Fruit fly (Drosophila melanogaster): ENCODE data around the gene brk.

Gene brk

dm6 chrX:7299399-7300355 lies 8.1 kb upstream of the brk start (continued):
- TF ChIP-seq cg (GFP tag; optimal IDR thresholded peaks at IDR 0.05) (peak; percentile 92), CG12155 (GFP tag; optimal IDR thresholded peaks at IDR 0.05) (peak; percentile 15), Xrp1 (GFP tag; IDR thresholded peaks at IDR 0.05) (peak; percentile 55), Optix (GFP tag; IDR thresholded peaks at IDR 0.05) (0 out of 3 replicates have a peak, but pooled peaks have one; percentile 15), HLH54F (GFP tag; optimal IDR thresholded peaks at IDR 0.05) (peak; percentile 34), CG2199 (GFP tag; IDR thresholded peaks at IDR 0.05) (no peak)

- TF ChIP-seq CG15514 (GFP tag; optimal IDR thresholded peaks at IDR 0.05) = no peak
- peak; percentile 14 for TF ChIP-seq CG18262 (tag; optimal IDR thresholded peaks at IDR 0.05)
- TF ChIP-seq CoRest (tag; optimal IDR thresholded peaks at IDR 0.05) = peak; percentile 4
- no peak for TF ChIP-seq CG43689 (GFP tag; IDR thresholded peaks at IDR 0.05)
- no peak for TF ChIP-seq danr (GFP tag; IDR thresholded peaks at IDR 0.05)
- no peak for TF ChIP-seq CG6254 (GFP tag; optimal IDR thresholded peaks at IDR 0.05)
- peak; percentile 54; the same call in 1 of the 3 replicates for TF ChIP-seq sr (GFP tag; IDR thresholded peaks at IDR 0.05)
- TF ChIP-seq shn (GFP tag; optimal IDR thresholded peaks at IDR 0.05) = no peak
- TF ChIP-seq bcd (GFP tag; optimal IDR thresholded peaks at IDR 0.05) = no peak
- no peak for TF ChIP-seq NfI (GFP tag; optimal IDR thresholded peaks at IDR 0.05)
- no peak for TF ChIP-seq Side (GFP tag; optimal IDR thresholded peaks at IDR 0.05)
- peak; percentile 9 for TF ChIP-seq jumu (GFP tag; optimal IDR thresholded peaks at IDR 0.05)
- no peak for TF ChIP-seq pita (GFP tag; optimal IDR thresholded peaks at IDR 0.05)
- TF ChIP-seq peb (GFP tag; IDR thresholded peaks at IDR 0.05) = 0 out of 2 replicates have a peak, but pooled peaks have one; percentile 21
- TF ChIP-seq C15 (GFP tag; IDR thresholded peaks at IDR 0.05) = no peak
- TF ChIP-seq D (optimal IDR thresholded peaks at IDR 0.05) = no peak
- no peak for TF ChIP-seq D (GFP tag; optimal IDR thresholded peaks at IDR 0.05)
- TF ChIP-seq chn (GFP tag; optimal IDR thresholded peaks at IDR 0.05) = no peak
- no peak for TF ChIP-seq Oli (tag; optimal IDR thresholded peaks at IDR 0.05)
- TF ChIP-seq crp (GFP tag; optimal IDR thresholded peaks at IDR 0.05) = no peak
- no peak; the same call in 1 of the 2 replicates for TF ChIP-seq Drgx (GFP tag; IDR thresholded peaks at IDR 0.05)
- peak; percentile 79 for TF ChIP-seq Med (GFP tag)
- TF ChIP-seq cato (GFP tag; optimal IDR thresholded peaks at IDR 0.05; ENCODE audit: borderline replicate concordance) = no peak
- TF ChIP-seq CG1647 (GFP tag; optimal IDR thresholded peaks at IDR 0.05) = no peak
- no peak for TF ChIP-seq CG13894 (tag; optimal IDR thresholded peaks at IDR 0.05)
- peak; percentile 91 for TF ChIP-seq CG7928 (GFP tag; optimal IDR thresholded peaks at IDR 0.05)
- TF ChIP-seq CG16863 (GFP tag; optimal IDR thresholded peaks at IDR 0.05) = peak; percentile 22
- TF ChIP-seq CG31388 (GFP tag; optimal IDR thresholded peaks at IDR 0.05) = no peak
- TF ChIP-seq p53 (GFP tag; optimal IDR thresholded peaks at IDR 0.05) = no peak
- no peak for TF ChIP-seq Fer2 (tag; optimal IDR thresholded peaks at IDR 0.05)
- no peak for TF ChIP-seq CG2129 (GFP tag; IDR thresholded peaks at IDR 0.05; ENCODE audit: partially characterized antibody)
- no peak for TF ChIP-seq Sin3A (optimal IDR thresholded peaks at IDR 0.05)
- TF ChIP-seq caup (GFP tag; optimal IDR thresholded peaks at IDR 0.05; ENCODE audit: severe bottlenecking) = no peak
- TF ChIP-seq dmrt11E (tag; optimal IDR thresholded peaks at IDR 0.05) = no peak
- no peak for TF ChIP-seq CG31365 (tag; optimal IDR thresholded peaks at IDR 0.05)
- TF ChIP-seq tgo (GFP tag; IDR thresholded peaks at IDR 0.05) = 0 out of 3 replicates have a peak, but pooled peaks have one; percentile 16
- TF ChIP-seq Hr3 (GFP tag; optimal IDR thresholded peaks at IDR 0.05) = no peak
- TF ChIP-seq Optix (GFP tag; IDR thresholded peaks at IDR 0.05) = no peak
- TF ChIP-seq dimm (GFP tag; IDR thresholded peaks at IDR 0.05) = no peak
- no peak for TF ChIP-seq gfzf (GFP tag; optimal IDR thresholded peaks at IDR 0.05)
- peak; percentile 72 for TF ChIP-seq Aef1 (GFP tag; IDR thresholded peaks at IDR 0.05)
- no peak for TF ChIP-seq Ravus (GFP tag; IDR thresholded peaks at IDR 0.05)
- TF ChIP-seq so (GFP tag; IDR thresholded peaks at IDR 0.05) = no peak
Measured at dm6 chrX:7300356-7300721, 7.4 kb upstream of the brk start.
